Fruit fly (Drosophila melanogaster): ENCODE measurements around the gene odd.

- TF ChIP-seq CG12768 (GFP tag; optimal IDR thresholded peaks at IDR 0.05) = no peak
- no peak for TF ChIP-seq Crg-1 (GFP tag; optimal IDR thresholded peaks at IDR 0.05)
- TF ChIP-seq CG14711 (tag; optimal IDR thresholded peaks at IDR 0.05) = no peak
- peak; percentile 88 for TF ChIP-seq cic (GFP tag; optimal IDR thresholded peaks at IDR 0.05)
- TF ChIP-seq kay (GFP tag; ENCODE audit: borderline replicate concordance) = no peak
- TF ChIP-seq Hr96 (GFP tag; optimal IDR thresholded peaks at IDR 0.05) = no peak
- peak in 1 of 2 experiments; percentile 77 for TF ChIP-seq cnc (optimal IDR thresholded peaks at IDR 0.05)
These were observed 12.3 kb upstream of the odd start, which contains the start of gene Ugt36A1 for dm6 chr2L:3618818-3619362.

All from whole organism, adult.